Fruit fly (Drosophila melanogaster) whole organism, embryonic: ENCODE results near the gene DIP-kappa.

Experiments used
- ATbp ChIP-seq: fragments of 200-800 bp; sonication (Bioruptor generic); optimal IDR thresholded peaks from 2 replicates; lab custom pipeline; 2017; ENCODE audit warnings: missing biosample characterization, mild to moderate bottlenecking, missing genetic modification characterization, missing genetic modification reagents
- Asciz ChIP-seq: fragments of 200-800 bp; sonication (Bioruptor generic); optimal IDR thresholded peaks from 2 replicates; lab custom pipeline; 2017; ENCODE audit warnings: missing biosample characterization, mild to moderate bottlenecking, missing genetic modification characterization, missing genetic modification reagents
- Awh ChIP-seq: fragments of 200-800 bp; sonication (Bioruptor generic); IDR thresholded peaks from 2 replicates; pipeline ENCODE4, ENCODE4 v1.3.6; 2022; ENCODE audit warnings: missing biosample characterization, missing genetic modification characterization
- C15 ChIP-seq: fragments of 200-800 bp; sonication (Bioruptor generic); IDR thresholded peaks from 3 replicates; pipeline ENCODE4 v1.3.6; 2022; ENCODE audit warnings: missing biosample characterization, missing genetic modification characterization
- CG10979 ChIP-seq: fragments of 200-800 bp; sonication (Bioruptor generic); optimal IDR thresholded peaks from 2 replicates; lab custom pipeline; 2018; ENCODE audit warnings: missing biosample characterization, mild to moderate bottlenecking, missing genetic modification characterization, moderate library complexity
- CG11247 ChIP-seq: fragments of 200-800 bp; sonication (Bioruptor generic); IDR thresholded peaks from 2 replicates; pipeline ENCODE4 v1.3.6; 2022; ENCODE audit warnings: missing biosample characterization, missing genetic modification characterization
- CG13287 ChIP-seq: fragments of 200-800 bp; sonication (Bioruptor generic); IDR thresholded peaks from 2 replicates; pipeline ENCODE4 v1.3.6; 2022; ENCODE audit warnings: missing biosample characterization, missing genetic modification characterization; ENCODE audit not compliant: partially characterized antibody
- CG13894 ChIP-seq: fragments of 200-800 bp; sonication (Bioruptor generic); optimal IDR thresholded peaks from 3 replicates; lab custom pipeline; 2018; ENCODE audit warnings: missing biosample characterization, mild to moderate bottlenecking, missing genetic modification characterization, moderate library complexity
- CG14050 ChIP-seq: fragments of 200-800 bp; sonication (Bioruptor generic); IDR thresholded peaks from 3 replicates; pipeline ENCODE4 v1.3.6; 2022; ENCODE audit warnings: missing biosample characterization, missing genetic modification characterization
- CG15011 ChIP-seq: fragments of 200-800 bp; sonication (Bioruptor generic); optimal IDR thresholded peaks from 3 replicates; lab custom pipeline; 2018; ENCODE audit warnings: missing biosample characterization, mild to moderate bottlenecking, missing genetic modification characterization
- CG17912 ChIP-seq: fragments of 200-800 bp; sonication (Bioruptor generic); optimal IDR thresholded peaks from 2 replicates; lab custom pipeline; 2018; ENCODE audit warnings: missing biosample characterization, mild to moderate bottlenecking, missing genetic modification characterization
- CG18764 ChIP-seq: fragments of 200-800 bp; sonication (Bioruptor generic); optimal IDR thresholded peaks from 3 replicates; lab custom pipeline; 2016; ENCODE audit warnings: missing biosample characterization, missing genetic modification characterization
- CG2875 ChIP-seq: fragments of 200-800 bp; sonication (Bioruptor generic); optimal IDR thresholded peaks from 2 replicates; lab custom pipeline; 2017; ENCODE audit warnings: missing biosample characterization, mild to moderate bottlenecking, missing genetic modification characterization, missing genetic modification reagents
- CG3407 ChIP-seq: fragments of 200-800 bp; sonication (Bioruptor generic); optimal IDR thresholded peaks from 2 replicates; lab custom pipeline; 2018; ENCODE audit warnings: missing biosample characterization, mild to moderate bottlenecking, missing genetic modification characterization
- CG34376 ChIP-seq: fragments of 200-800 bp; sonication (Bioruptor generic); optimal IDR thresholded peaks from 2 replicates; lab custom pipeline; 2018; ENCODE audit warnings: missing biosample characterization, mild to moderate bottlenecking, missing genetic modification characterization
- CG4707 ChIP-seq: fragments of 200-800 bp; sonication (Bioruptor generic); optimal IDR thresholded peaks from 2 replicates; lab custom pipeline; 2018; ENCODE audit warnings: missing biosample characterization, mild to moderate bottlenecking, missing genetic modification characterization, moderate library complexity
- CHES-1-like ChIP-seq: fragments of 200-800 bp; sonication (Bioruptor generic); optimal IDR thresholded peaks from 2 replicates; lab custom pipeline; 2016; ENCODE audit warnings: missing biosample characterization, missing genetic modification characterization
- CTCF ChIP-seq: fragments of 200-800 bp; sonication (Bioruptor generic); optimal IDR thresholded peaks from 2 replicates; lab custom pipeline; 2017; ENCODE audit warnings: missing biosample characterization, mild to moderate bottlenecking, missing genetic modification characterization, moderate library complexity
- CrebB ChIP-seq: fragments of 200-800 bp; sonication (Bioruptor generic); optimal IDR thresholded peaks from 3 replicates; lab custom pipeline; 2018; ENCODE audit warnings: missing biosample characterization, mild to moderate bottlenecking, missing genetic modification characterization
- Dip2 ChIP-seq: fragments of 200-800 bp; sonication (Bioruptor generic); IDR thresholded peaks from 2 replicates; pipeline ENCODE4 v1.3.6; 2022; ENCODE audit warnings: missing biosample characterization, missing genetic modification characterization
- Dp ChIP-seq: fragments of 200-800 bp; sonication (Bioruptor generic); optimal IDR thresholded peaks from 2 replicates; lab custom pipeline; 2018; ENCODE audit warnings: missing biosample characterization, mild to moderate bottlenecking, missing genetic modification characterization, moderate library complexity
- E2f1 ChIP-seq: fragments of 200-800 bp; sonication (Bioruptor generic); IDR thresholded peaks from 2 replicates; pipeline ENCODE4 v1.3.6; 2022; ENCODE audit warnings: missing biosample characterization, missing genetic modification characterization
- Ets65A ChIP-seq: fragments of 200-800 bp; sonication (Bioruptor generic); peaks from one replicate; lab custom pipeline; 2016; ENCODE audit warnings: missing biosample characterization, missing genetic modification characterization
- Kr ChIP-seq: fragments of 200-800 bp; sonication (Bioruptor generic); optimal IDR thresholded peaks from 2 replicates; lab custom pipeline; 2017; ENCODE audit warnings: missing biosample characterization, mild to moderate bottlenecking, missing genetic modification characterization
- MESR4 ChIP-seq: fragments of 200-800 bp; sonication (Bioruptor generic); optimal IDR thresholded peaks from 2 replicates; lab custom pipeline; 2018; ENCODE audit warnings: missing biosample characterization, mild to moderate bottlenecking, missing genetic modification characterization, moderate library complexity
- MTF-1 ChIP-seq: fragments of 200-800 bp; sonication (Bioruptor generic); optimal IDR thresholded peaks from 2 replicates; lab custom pipeline; 2018; ENCODE audit warnings: missing biosample characterization, mild to moderate bottlenecking, missing genetic modification characterization, borderline replicate concordance
- Med ChIP-seq: fragments of 200-800 bp; sonication (Bioruptor generic); peaks from one replicate; lab custom pipeline; 2016; ENCODE audit warnings: missing biosample characterization, missing genetic modification characterization, mild to moderate bottlenecking, inconsistent platforms, moderate library complexity
- NC2β ChIP-seq: fragments of 200-800 bp; sonication (Bioruptor generic); optimal IDR thresholded peaks from 2 replicates; lab custom pipeline; 2016; ENCODE audit warnings: missing biosample characterization, missing genetic modification characterization
- NFAT ChIP-seq: fragments of 200-800 bp; sonication (Bioruptor generic); IDR thresholded peaks from 2 replicates; pipeline ENCODE4 v1.3.6; 2022; ENCODE audit warnings: missing biosample characterization, missing genetic modification characterization
- Pdp1 ChIP-seq, 2 experiments: fragments of 200-800 bp; sonication (Bioruptor generic); optimal IDR thresholded peaks; 3 replicates each; lab custom pipeline; 2016; ENCODE audit warnings: missing biosample characterization in 2 of 2, missing genetic modification characterization in 2 of 2, mild to moderate bottlenecking in 1 of 2, moderate library complexity in 1 of 2
- ash1 ChIP-seq: fragments of 200-800 bp; sonication (Bioruptor generic); optimal IDR thresholded peaks from 2 replicates; lab custom pipeline; 2018; ENCODE audit warnings: missing biosample characterization, mild to moderate bottlenecking, missing genetic modification characterization
- bigmax ChIP-seq: fragments of 200-800 bp; sonication (Bioruptor generic); optimal IDR thresholded peaks from 2 replicates; lab custom pipeline; 2018; ENCODE audit warnings: missing biosample characterization, mild to moderate bottlenecking, missing genetic modification characterization
- ci ChIP-seq: fragments of 200-800 bp; sonication (Bioruptor generic); IDR thresholded peaks from 3 replicates; pipeline ENCODE4 v1.3.6; 2022; ENCODE audit warnings: missing biosample characterization, missing genetic modification characterization
- hb ChIP-seq: fragments of 200-800 bp; sonication (Bioruptor generic); IDR thresholded peaks from 3 replicates; pipeline ENCODE4 v1.3.6; 2022; ENCODE audit warnings: missing biosample characterization, missing genetic modification characterization; ENCODE audit not compliant: partially characterized antibody
- klu ChIP-seq: fragments of 200-800 bp; sonication (Bioruptor generic); IDR thresholded peaks from 2 replicates; pipeline ENCODE4 v1.3.6; 2022; ENCODE audit warnings: missing biosample characterization, missing genetic modification characterization
- pita ChIP-seq: fragments of 200-800 bp; sonication (Bioruptor generic); optimal IDR thresholded peaks from 2 replicates; lab custom pipeline; 2017; ENCODE audit warnings: missing biosample characterization, mild to moderate bottlenecking, missing genetic modification characterization
- pzg ChIP-seq: fragments of 200-800 bp; sonication (Bioruptor generic); optimal IDR thresholded peaks from 3 replicates; lab custom pipeline; 2018; ENCODE audit warnings: missing biosample characterization, mild to moderate bottlenecking, missing genetic modification characterization, moderate library complexity
- sc ChIP-seq, 3 experiments: fragments of >200 bp in 2 of 3; fragments of 200-800 bp in 1 of 3; sonication (Bioruptor generic) in 1 of 3; optimal IDR thresholded peaks; 2 replicates in 2 of 3; 3 replicates in 1 of 3; lab custom pipeline; 2017; ENCODE audit warnings: mild to moderate bottlenecking in 1 of 3, missing biosample characterization in 1 of 3, missing genetic modification characterization in 1 of 3, missing genetic modification reagents in 1 of 3
- sqz ChIP-seq: fragments of 200-800 bp; sonication (Bioruptor generic); optimal IDR thresholded peaks from 3 replicates; lab custom pipeline; 2018; ENCODE audit warnings: missing biosample characterization, mild to moderate bottlenecking, missing genetic modification characterization
- tio ChIP-seq: fragments of 200-800 bp; sonication (Bioruptor generic); optimal IDR thresholded peaks from 2 replicates; lab custom pipeline; 2017; ENCODE audit warnings: missing biosample characterization, missing genetic modification characterization, inconsistent platforms
- tup ChIP-seq: fragments of 200-800 bp; sonication (Bioruptor generic); optimal IDR thresholded peaks from 2 replicates; lab custom pipeline; 2016; ENCODE audit warnings: missing biosample characterization, mild to moderate bottlenecking, missing genetic modification characterization, moderate library complexity
- twi ChIP-seq: fragments of 200-800 bp; optimal IDR thresholded peaks from 2 replicates; lab custom pipeline; 2019; ENCODE audit warnings: missing biosample characterization, mild to moderate bottlenecking, missing genetic modification characterization, moderate library complexity
- vvl ChIP-seq: fragments of 200-800 bp; sonication (Bioruptor generic); IDR thresholded peaks from 2 replicates; pipeline ENCODE4 v1.3.6; 2022; ENCODE audit warnings: missing biosample characterization, missing genetic modification characterization
- wek ChIP-seq: fragments of 200-800 bp; sonication (Bioruptor generic); optimal IDR thresholded peaks from 3 replicates; lab custom pipeline; 2018; ENCODE audit warnings: missing biosample characterization, mild to moderate bottlenecking, missing genetic modification characterization, moderate library complexity

The DIP-kappa gene

DNA sequence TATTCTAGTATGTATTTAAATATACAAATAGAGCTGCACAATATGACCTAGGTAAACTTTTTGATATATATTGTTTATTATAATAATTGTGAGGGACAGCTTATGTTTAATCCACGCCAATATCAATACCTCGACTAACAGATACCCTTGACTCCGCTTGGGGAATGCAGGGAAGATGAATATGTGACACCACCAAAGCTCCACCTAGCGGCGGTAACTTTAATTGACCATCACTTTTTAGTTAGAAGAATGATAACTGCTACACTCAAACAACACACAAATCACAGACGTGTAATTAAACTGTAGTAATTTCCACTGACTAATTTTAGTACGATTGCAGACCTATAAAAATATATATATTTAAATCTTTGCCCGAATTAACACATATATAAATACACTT is 46.0 kb upstream of the DIP-kappa start:
- TF ChIP-seq twi (no peak), CG10979 (tag; lab: Kevin White, UChicago) (peak; percentile 73), MTF-1 (GFP tag; lab: Kevin White, UChicago) (no peak), sc (optimal IDR thresholded peaks at IDR 0.05; lab: Kevin White, UChicago) (no peak), sc (GFP tag; optimal IDR thresholded peaks at IDR 0.05; lab: Kevin White, UChicago) (no peak), CG14050 (no peak), CHES-1-like (no peak), CTCF (GFP tag; lab: Kevin White, UChicago) (peak; percentile 67), CrebB (tag; lab: Kevin White, UChicago) (no peak), ash1 (GFP tag; lab: Kevin White, UChicago) (no peak), CG18764 (GFP tag; lab: Kevin White, UChicago) (no peak)

DNA sequence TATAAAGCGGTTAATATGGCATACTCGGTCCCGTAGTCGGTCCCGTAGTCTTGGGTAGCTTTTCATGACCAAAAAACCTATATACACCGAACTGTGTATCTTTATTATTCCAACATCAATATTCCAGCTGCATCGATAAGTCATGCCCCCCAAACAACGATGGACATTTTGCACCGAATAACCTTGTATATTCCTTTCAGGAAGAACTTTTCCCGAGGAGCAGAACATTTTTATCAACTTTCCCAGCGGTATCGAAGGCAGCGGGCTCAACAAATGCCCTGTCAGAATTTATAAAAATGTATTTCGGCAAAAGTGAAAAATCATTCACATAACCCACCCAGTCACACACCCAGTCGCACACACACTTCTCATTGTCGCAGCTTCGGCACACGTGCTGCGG is 29.5 kb upstream of the DIP-kappa start, which contains the start of gene TM9SF4:
Gene TM9SF4 (plus strand): TSS at position 301 of the 400 bp plus-strand sequence.
- no peak for TF ChIP-seq E2f1 (GFP tag; lab: Robert Waterston, UW)
- no peak for TF ChIP-seq CG11247
- no peak for TF ChIP-seq pzg (GFP tag; lab: Kevin White, UChicago)
- no peak for TF ChIP-seq CG34376 (GFP tag; lab: Kevin White, UChicago)
- TF ChIP-seq Med (GFP tag; lab: Kevin White, UChicago) = no peak
- TF ChIP-seq sqz = no peak
- TF ChIP-seq klu = no peak
- TF ChIP-seq Pdp1 (GFP tag; optimal IDR thresholded peaks at IDR 0.05; lab: Kevin White, UChicago) = no peak
- TF ChIP-seq bigmax = no peak
- TF ChIP-seq Kr = no peak
- no peak for TF ChIP-seq Dp (GFP tag; lab: Kevin White, UChicago)
- TF ChIP-seq NFAT (GFP tag; lab: Robert Waterston, UW) = no peak
- no peak for TF ChIP-seq tup
- no peak for TF ChIP-seq vvl (GFP tag; lab: Robert Waterston, UW)
- no peak for TF ChIP-seq hb (GFP tag; lab: Robert Waterston, UW)
- no peak for TF ChIP-seq tio (GFP tag; lab: Kevin White, UChicago)
- no peak for TF ChIP-seq CG13894 (tag; lab: Kevin White, UChicago)
- no peak for TF ChIP-seq CG17912 (GFP tag; lab: Kevin White, UChicago)

DNA sequence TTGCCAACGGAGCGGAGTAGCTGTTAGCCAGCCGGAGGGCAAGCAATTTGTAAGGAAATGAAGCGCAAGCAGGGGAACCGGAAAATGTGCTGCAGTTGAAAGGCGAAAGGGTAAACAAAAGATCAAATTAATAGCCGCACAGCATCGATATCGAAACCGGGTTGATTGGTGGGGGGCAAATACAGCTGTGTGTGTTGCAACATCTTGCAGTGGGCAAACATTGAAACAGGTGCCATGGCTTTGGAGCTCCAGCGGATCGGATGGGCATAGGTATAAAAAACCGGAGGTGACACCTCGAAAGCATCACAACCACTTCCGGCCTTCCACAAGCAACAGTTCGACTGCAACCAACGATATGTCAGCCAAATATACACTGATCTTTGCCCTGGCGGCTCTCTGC is 18.7 kb upstream of the DIP-kappa start, which contains the start of gene nur:
Gene nur (plus strand): TSS at position 301 of the 400 bp plus-strand sequence.
- TF ChIP-seq CG4707 (GFP tag; lab: Kevin White, UChicago) (no peak), CG15011 (no peak), pita (no peak), Awh (GFP tag; lab: Robert Waterston, UW) (0 out of 2 replicates have a peak, but pooled peaks have one; percentile 48), CG2875 (no peak), C15 (no peak), Asciz (GFP tag; lab: Kevin White, UChicago) (peak; percentile 17), Ets65A (GFP tag; lab: Kevin White, UChicago) (peak; percentile 85), ci (GFP tag; lab: Robert Waterston, UW) (0 out of 3 replicates have a peak, but pooled peaks have one; percentile 32), Dip2 (GFP tag; lab: Robert Waterston, UW) (no peak), ATbp (GFP tag; lab: Kevin White, UChicago) (peak; percentile 36), MESR4 (GFP tag; lab: Kevin White, UChicago) (no peak), CG3407 (GFP tag; lab: Kevin White, UChicago) (peak; percentile 14), wek (GFP tag; lab: Kevin White, UChicago) (peak; percentile 32), NC2β (no peak), CG13287 (no peak)
